Worm (Caenorhabditis elegans) whole organism, L2 larva: ENCODE measurements around the gene F29B9.8.

Source experiments
- ceh-16 ChIP-seq: fragments of 150-350 bp; optimal IDR thresholded peaks from 2 replicates; lab custom pipeline; 2014; ENCODE audit warnings: missing biosample characterization, missing genetic modification characterization
- lin-39 ChIP-seq: fragments of 150-350 bp; optimal IDR thresholded peaks from 2 replicates; lab custom pipeline; 2014; ENCODE audit warnings: missing biosample characterization, missing genetic modification reagents, missing genetic modification characterization
- skn-1 ChIP-seq: sonication (generic microtip); optimal IDR thresholded peaks from 2 replicates; lab custom pipeline; 2017; ENCODE audit warnings: missing biosample characterization, missing genetic modification characterization
- snpc-4 ChIP-seq: fragments of 150-350 bp; optimal IDR thresholded peaks from 2 replicates; lab custom pipeline; 2014; ENCODE audit warnings: missing biosample characterization, missing genetic modification characterization
- unc-62 ChIP-seq: fragments of 150-350 bp; optimal IDR thresholded peaks from 2 replicates; lab custom pipeline; 2014; ENCODE audit warnings: missing biosample characterization, missing genetic modification reagents, missing genetic modification characterization
- ztf-4 ChIP-seq: fragments of 150-350 bp; optimal IDR thresholded peaks from 2 replicates; lab custom pipeline; 2014; ENCODE audit warnings: missing biosample characterization, missing genetic modification characterization

DNA sequence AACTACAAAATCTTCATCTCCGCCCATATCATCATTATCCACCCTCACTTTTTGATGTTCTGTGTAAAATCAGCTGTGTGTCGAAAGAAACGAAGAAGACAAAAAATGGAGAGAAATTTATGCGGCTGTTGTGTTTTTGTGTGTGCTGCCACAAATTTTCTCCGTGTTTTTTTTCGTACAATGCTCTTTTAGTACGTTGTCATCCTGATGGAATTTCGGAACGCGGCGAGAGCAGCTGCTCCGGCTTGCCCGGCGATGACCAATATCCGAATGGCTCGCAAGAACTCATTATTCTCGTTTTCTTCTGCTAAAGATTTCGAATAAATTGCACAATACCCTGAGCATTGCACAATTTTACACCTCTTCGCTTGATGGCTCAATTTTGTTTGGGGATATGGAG is 8.1 kb upstream of the F29B9.8 start:
- no peak for TF ChIP-seq snpc-4
- no peak for TF ChIP-seq ceh-16 (tag; lab: Kevin White, UChicago)
- TF ChIP-seq lin-39 (tag; lab: Kevin White, UChicago) = no peak
- no peak for TF ChIP-seq skn-1 (tag; lab: Kevin White, UChicago)
- TF ChIP-seq unc-62 = no peak
- no peak for TF ChIP-seq ztf-4 (tag; lab: Kevin White, UChicago)
